Fruit fly (Drosophila melanogaster) whole organism: Measurements from ENCODE around the gene CG13625.

Experiments
- CG8478 ChIP-seq: fragments of >200 bp; optimal IDR thresholded peaks from 2 replicates; lab custom pipeline; 2018; ENCODE audit warnings: inconsistent platforms
- Dll ChIP-seq: fragments of >200 bp; optimal IDR thresholded peaks from 2 replicates; lab custom pipeline; 2017
- EcR ChIP-seq, 2 experiments: fragments of >200 bp; optimal IDR thresholded peaks; 2 replicates each; lab custom pipeline; 2017; ENCODE audit warnings: missing biosample characterization in 2 of 2, missing genetic modification characterization in 2 of 2, missing genetic modification reagents in 2 of 2
- pan ChIP-seq: fragments of >200 bp; optimal IDR thresholded peaks from 2 replicates; lab custom pipeline; 2017
- psq ChIP-seq: fragments of >200 bp; optimal IDR thresholded peaks from 2 replicates; lab custom pipeline; 2017
- usp ChIP-seq: fragments of >200 bp; optimal IDR thresholded peaks from 2 replicates; lab custom pipeline; 2017; ENCODE audit warnings: missing biosample characterization, missing genetic modification characterization, mixed read lengths

Gene CG13625

dm6 chr3R:24557020-24557465 is 27.9 kb downstream of the CG13625 start:
- TF ChIP-seq CG8478 (lab: Kevin White, UChicago) = peak; percentile 28
- TF ChIP-seq EcR (GFP tag; optimal IDR thresholded peaks at IDR 0.05; lab: Kevin White, UChicago) = no peak

- TF ChIP-seq EcR (GFP tag; optimal IDR thresholded peaks at IDR 0.05; lab: Kevin White, UChicago) (no peak), pan (lab: Kevin White, UChicago) (no peak), usp (no peak), psq (lab: Kevin White, UChicago) (no peak), CG8478 (lab: Kevin White, UChicago) (no peak), Dll (lab: Kevin White, UChicago) (no peak)
Measured at dm6 chr3R:24556554-24556953, 28.4 kb downstream of the CG13625 start.

dm6 chr3R:24555932-24556331 is 29.0 kb downstream of the CG13625 start:
- TF ChIP-seq usp = no peak
- TF ChIP-seq EcR (GFP tag; optimal IDR thresholded peaks at IDR 0.05; lab: Kevin White, UChicago) = no peak
- no peak for TF ChIP-seq pan (lab: Kevin White, UChicago)
- TF ChIP-seq CG8478 (lab: Kevin White, UChicago) = no peak
- TF ChIP-seq Dll (lab: Kevin White, UChicago) = no peak
- no peak for TF ChIP-seq psq (lab: Kevin White, UChicago)

dm6 chr3R:24555150-24555549 is 29.8 kb downstream of the CG13625 start:
- TF ChIP-seq usp (no peak), psq (lab: Kevin White, UChicago) (no peak), Dll (lab: Kevin White, UChicago) (no peak), CG8478 (lab: Kevin White, UChicago) (no peak), pan (lab: Kevin White, UChicago) (no peak), EcR (GFP tag; optimal IDR thresholded peaks at IDR 0.05; lab: Kevin White, UChicago) (no peak)

dm6 chr3R:24550802-24551391 is 34.1 kb downstream of the CG13625 start:
- TF ChIP-seq usp (no peak), pan (lab: Kevin White, UChicago) (no peak), Dll (lab: Kevin White, UChicago) (no peak)

dm6 chr3R:24549834-24550233 is 35.1 kb downstream of the CG13625 start:
- no peak for TF ChIP-seq usp
- no peak for TF ChIP-seq pan (lab: Kevin White, UChicago)
- TF ChIP-seq psq (lab: Kevin White, UChicago) = no peak
- no peak for TF ChIP-seq CG8478 (lab: Kevin White, UChicago)
- TF ChIP-seq Dll (lab: Kevin White, UChicago) = no peak
- TF ChIP-seq EcR (GFP tag; optimal IDR thresholded peaks at IDR 0.05; lab: Kevin White, UChicago) = no peak

- TF ChIP-seq EcR (GFP tag; optimal IDR thresholded peaks at IDR 0.05; lab: Kevin White, UChicago) = no peak
- TF ChIP-seq pan (lab: Kevin White, UChicago) = no peak
- no peak for TF ChIP-seq CG8478 (lab: Kevin White, UChicago)
- TF ChIP-seq psq (lab: Kevin White, UChicago) = no peak
- no peak for TF ChIP-seq Dll (lab: Kevin White, UChicago)
- TF ChIP-seq usp = no peak
Measured at dm6 chr3R:24548832-24549231, 36.1 kb downstream of the CG13625 start.

- TF ChIP-seq CG8478 (lab: Kevin White, UChicago) (no peak), usp (no peak), pan (lab: Kevin White, UChicago) (no peak), Dll (lab: Kevin White, UChicago) (no peak), EcR (GFP tag; optimal IDR thresholded peaks at IDR 0.05; lab: Kevin White, UChicago) (no peak), psq (lab: Kevin White, UChicago) (no peak)
Measured at dm6 chr3R:24548216-24548615, 36.7 kb downstream of the CG13625 start.

- TF ChIP-seq Dll (lab: Kevin White, UChicago) (no peak), psq (lab: Kevin White, UChicago) (no peak), pan (lab: Kevin White, UChicago) (no peak), CG8478 (lab: Kevin White, UChicago) (no peak), EcR (GFP tag; optimal IDR thresholded peaks at IDR 0.05; lab: Kevin White, UChicago) (no peak), usp (no peak)
Measured at dm6 chr3R:24544388-24544787, 40.6 kb downstream of the CG13625 start, which contains the start of gene Esyt2. Esyt2 (plus strand) TSS chr3R:24544719.

dm6 chr3R:24543676-24544277 is 41.2 kb downstream of the CG13625 start, which contains the start of gene Cftr:
Cftr (minus strand) TSS chr3R:24543914.
- TF ChIP-seq CG8478 (lab: Kevin White, UChicago) = no peak
- no peak for TF ChIP-seq psq (lab: Kevin White, UChicago)
- no peak for TF ChIP-seq pan (lab: Kevin White, UChicago)
- no peak for TF ChIP-seq usp
- no peak for TF ChIP-seq EcR (GFP tag; optimal IDR thresholded peaks at IDR 0.05; lab: Kevin White, UChicago)
- TF ChIP-seq Dll (lab: Kevin White, UChicago) = no peak

- TF ChIP-seq usp (no peak), CG8478 (lab: Kevin White, UChicago) (no peak), Dll (lab: Kevin White, UChicago) (no peak), pan (lab: Kevin White, UChicago) (no peak), psq (lab: Kevin White, UChicago) (no peak), EcR (GFP tag; optimal IDR thresholded peaks at IDR 0.05; lab: Kevin White, UChicago) (no peak)
Measured at dm6 chr3R:24543033-24543675, 41.8 kb downstream of the CG13625 start.
